Worm (Caenorhabditis elegans) whole organism, mixed stage, embryonic: ENCODE results near the gene pmk-3.
"Not testable (repeated sequence)": the region's sequence is repeated elsewhere in the genome, so short reads cannot be mapped to it uniquely, and the experiment has no call there.

Experiments used
- ces-1 ChIP-seq: fragments of 150-350 bp; optimal IDR thresholded peaks from 2 replicates; lab custom pipeline; 2014; ENCODE audit warnings: missing biosample characterization, missing genetic modification reagents, missing genetic modification characterization
- elt-3 ChIP-seq: fragments of 150-350 bp; optimal IDR thresholded peaks from 2 replicates; lab custom pipeline; 2014; ENCODE audit warnings: missing biosample characterization, missing genetic modification characterization
- hlh-1 ChIP-seq: fragments of 150-350 bp; optimal IDR thresholded peaks from 2 replicates; lab custom pipeline; 2014; ENCODE audit warnings: missing biosample characterization, missing genetic modification reagents, missing genetic modification characterization
- lin-13 ChIP-seq: fragments of 150-350 bp; optimal IDR thresholded peaks from 2 replicates; lab custom pipeline; 2014; ENCODE audit warnings: missing biosample characterization, missing genetic modification characterization
- mep-1 ChIP-seq: fragments of 150-350 bp; optimal IDR thresholded peaks from 2 replicates; lab custom pipeline; 2017; ENCODE audit warnings: missing biosample characterization, missing genetic modification reagents, missing genetic modification characterization, inconsistent platforms
- pha-4 ChIP-seq: fragments of 150-350 bp; optimal IDR thresholded peaks from 2 replicates; lab custom pipeline; 2018; ENCODE audit warnings: missing biosample characterization, missing genetic modification reagents, missing genetic modification characterization
- snpc-4 ChIP-seq: fragments of 150-350 bp; optimal IDR thresholded peaks from 2 replicates; lab custom pipeline; 2014; ENCODE audit warnings: missing biosample characterization, missing genetic modification characterization
- unc-39 ChIP-seq: fragments of 150-350 bp; optimal IDR thresholded peaks from 2 replicates; lab custom pipeline; 2014; ENCODE audit warnings: missing biosample characterization, missing genetic modification characterization
- unc-62 ChIP-seq: fragments of 150-350 bp; optimal IDR thresholded peaks from 2 replicates; lab custom pipeline; 2014; ENCODE audit warnings: missing biosample characterization, missing genetic modification reagents, missing genetic modification characterization
- ztf-11 ChIP-seq: fragments of 150-350 bp; optimal IDR thresholded peaks from 2 replicates; lab custom pipeline; 2014; ENCODE audit warnings: missing biosample characterization, missing genetic modification characterization

DNA sequence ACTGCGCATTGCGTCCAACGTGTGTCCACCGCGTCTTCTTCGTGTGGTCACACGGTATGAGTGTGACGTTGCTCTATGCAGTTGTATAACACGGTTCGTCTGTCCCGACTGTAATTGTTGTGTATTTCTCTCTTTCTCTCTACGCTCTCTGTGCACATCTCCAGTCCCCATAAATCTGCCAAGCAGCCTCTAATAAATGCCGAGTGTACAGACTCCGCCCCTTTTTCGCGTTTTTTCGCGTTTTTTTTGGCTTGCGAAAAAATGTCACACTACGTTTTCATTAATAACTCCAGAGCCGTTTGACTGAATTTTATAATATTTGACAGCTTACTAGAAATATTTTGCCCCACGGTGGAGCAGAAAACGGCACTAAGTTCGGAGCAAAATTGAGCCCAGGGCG, 16.7 kb upstream of the pmk-3 start, which contains the start of gene erp-44.3:
- not testable (repeated sequence) for TF ChIP-seq lin-13 (tag; lab: Kevin White, UChicago); snpc-4 (tag; lab: Kevin White, UChicago); mep-1; unc-62 (GFP tag; lab: Kevin White, UChicago); pha-4; ztf-11; unc-39 (tag; lab: Kevin White, UChicago); hlh-1; ces-1 (GFP tag; lab: Kevin White, UChicago); elt-3 (tag; lab: Kevin White, UChicago)
